Worm (Caenorhabditis elegans) whole organism, L3 larva: ENCODE data around the gene B0034.4.

ENCODE experiments used
- ceh-16 ChIP-seq: sonication (generic microtip); optimal IDR thresholded peaks from 2 replicates; lab custom pipeline; 2017; ENCODE audit warnings: missing biosample characterization, missing genetic modification characterization
- ceh-28 ChIP-seq: fragments of 150-350 bp; optimal IDR thresholded peaks from 2 replicates; lab custom pipeline; 2014; ENCODE audit warnings: missing biosample characterization, missing genetic modification reagents, missing genetic modification characterization
- ceh-9 ChIP-seq: sonication (generic microtip); optimal IDR thresholded peaks from 2 replicates; lab custom pipeline; 2018; ENCODE audit warnings: missing biosample characterization, missing genetic modification characterization
- egl-27 ChIP-seq: sonication (generic microtip); optimal IDR thresholded peaks from 4 replicates; lab custom pipeline; 2017; ENCODE audit warnings: missing biosample characterization, missing genetic modification reagents, missing genetic modification characterization
- elt-3 ChIP-seq, 3 experiments: fragments of 150-350 bp in 1 of 3; sonication (generic microtip) in 2 of 3; optimal IDR thresholded peaks; 2 replicates in 2 of 3; 4 replicates in 1 of 3; lab custom pipeline; 2014 to 2017; ENCODE audit warnings: missing biosample characterization in 3 of 3, missing genetic modification characterization in 3 of 3
- fos-1 ChIP-seq: fragments of 150-350 bp; optimal IDR thresholded peaks from 2 replicates; lab custom pipeline; 2014; ENCODE audit warnings: missing biosample characterization, missing genetic modification characterization
- jun-1 ChIP-seq: fragments of 150-350 bp; optimal IDR thresholded peaks from 2 replicates; lab custom pipeline; 2014; ENCODE audit warnings: missing biosample characterization, missing genetic modification reagents, missing genetic modification characterization
- mdl-1 ChIP-seq: fragments of 150-350 bp; optimal IDR thresholded peaks from 2 replicates; lab custom pipeline; 2014; ENCODE audit warnings: missing biosample characterization, missing genetic modification characterization
- mml-1 ChIP-seq: fragments of 150-350 bp; sonication (generic microtip); optimal IDR thresholded peaks from 3 replicates; lab custom pipeline; 2014; ENCODE audit warnings: missing biosample characterization, missing genetic modification characterization
- nhr-11 ChIP-seq: fragments of 150-350 bp; optimal IDR thresholded peaks from 2 replicates; lab custom pipeline; 2014; ENCODE audit warnings: missing biosample characterization, missing genetic modification characterization
- nhr-76 ChIP-seq: fragments of 150-350 bp; sonication (generic microtip); optimal IDR thresholded peaks from 5 replicates; lab custom pipeline; 2014; ENCODE audit warnings: missing biosample characterization, missing genetic modification characterization
- nhr-77 ChIP-seq: fragments of 150-350 bp; optimal IDR thresholded peaks from 2 replicates; lab custom pipeline; 2014; ENCODE audit warnings: missing biosample characterization, missing genetic modification characterization
- snpc-4 ChIP-seq: fragments of 150-350 bp; optimal IDR thresholded peaks from 2 replicates; lab custom pipeline; 2014; ENCODE audit warnings: missing biosample characterization, missing genetic modification characterization
- unc-62 ChIP-seq: fragments of 150-350 bp; sonication (generic microtip); optimal IDR thresholded peaks from 4 replicates; lab custom pipeline; 2014; ENCODE audit warnings: missing biosample characterization, missing genetic modification reagents, missing genetic modification characterization

DNA sequence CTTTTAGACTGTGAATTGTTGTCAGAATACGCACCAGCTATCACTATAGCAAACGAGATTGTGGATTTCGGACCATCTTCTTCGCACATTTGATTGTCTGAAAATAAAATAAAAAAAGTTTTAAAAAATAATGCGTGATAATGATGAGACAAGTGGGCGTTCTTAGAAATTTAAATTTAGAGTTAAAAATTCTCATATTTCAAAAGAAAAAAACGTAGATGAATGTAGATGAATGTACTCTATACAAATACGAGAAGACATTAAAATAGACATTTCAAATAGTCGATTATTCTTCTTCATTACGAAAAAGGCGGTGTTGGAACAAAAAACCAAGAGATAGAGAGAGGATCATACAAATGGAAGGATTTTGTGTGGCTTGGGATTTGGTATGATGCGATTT, 5.5 kb upstream of the B0034.4 start, which contains the start of gene B0034.5:
- TF ChIP-seq jun-1 (no peak), fos-1 (tag; lab: Kevin White, UChicago) (no peak), nhr-11 (no peak), mdl-1 (tag; lab: Kevin White, UChicago) (no peak), nhr-77 (tag; lab: Kevin White, UChicago) (no peak), egl-27 (tag; lab: Kevin White, UChicago) (no peak), unc-62 (no peak), ceh-28 (tag; lab: Kevin White, UChicago) (no peak), elt-3 (tag; optimal IDR thresholded peaks at IDR 0.05; lab: Kevin White, UChicago) (no peak), snpc-4 (no peak), ceh-16 (tag; lab: Kevin White, UChicago) (no peak), mml-1 (tag; lab: Kevin White, UChicago) (no peak), ceh-9 (no peak), nhr-76 (tag; lab: Kevin White, UChicago) (no peak)
